Worm (Caenorhabditis elegans) whole organism, L2 larva: Measurements from ENCODE around the gene lpr-6.

Experiments
- C34F6.9 ChIP-seq: fragments of 150-350 bp; optimal IDR thresholded peaks from 2 replicates; lab custom pipeline; 2014; ENCODE audit warnings: missing biosample characterization, missing genetic modification characterization
- F13H6.1 ChIP-seq: sonication (generic microtip); optimal IDR thresholded peaks from 2 replicates; lab custom pipeline; 2016; ENCODE audit warnings: missing genetic modification characterization, missing compliant biosample characterization
- ceh-82 ChIP-seq: fragments of 150-350 bp; optimal IDR thresholded peaks from 2 replicates; lab custom pipeline; 2014; ENCODE audit warnings: missing biosample characterization, missing genetic modification characterization
- lin-39 ChIP-seq: fragments of 150-350 bp; optimal IDR thresholded peaks from 2 replicates; lab custom pipeline; 2014; ENCODE audit warnings: missing biosample characterization, missing genetic modification reagents, missing genetic modification characterization
- nhr-10 ChIP-seq: sonication (generic microtip); optimal IDR thresholded peaks from 2 replicates; lab custom pipeline; 2017; ENCODE audit warnings: missing biosample characterization, missing genetic modification characterization
- nhr-129 ChIP-seq: fragments of 150-350 bp; optimal IDR thresholded peaks from 2 replicates; lab custom pipeline; 2014; ENCODE audit warnings: missing biosample characterization, missing genetic modification characterization
- nhr-237 ChIP-seq: fragments of 150-350 bp; optimal IDR thresholded peaks from 2 replicates; lab custom pipeline; 2014; ENCODE audit warnings: missing biosample characterization, missing genetic modification characterization

The lpr-6 gene

ce11 chrX:11109200-11109599 lies 49.4 kb downstream of the lpr-6 start, which contains the start of gene grd-1:
TSS of gene grd-1 (plus strand) at chrX:11109440.
- TF ChIP-seq ceh-82 (tag; lab: Kevin White, UChicago) (no peak), C34F6.9 (tag; lab: Kevin White, UChicago) (no peak), nhr-129 (tag; lab: Kevin White, UChicago) (no peak), F13H6.1 (tag; lab: Kevin White, UChicago) (no peak), nhr-10 (no peak), lin-39 (tag; lab: Kevin White, UChicago) (no peak), nhr-237 (tag; lab: Kevin White, UChicago) (no peak)
